Fruit fly (Drosophila melanogaster) whole organism, adult: ENCODE measurements around the gene obst-A.

Experiments
- CG12768 ChIP-seq: fragments of 200-800 bp; sonication (Bioruptor generic); optimal IDR thresholded peaks from 2 replicates; lab custom pipeline; 2017; ENCODE audit warnings: missing biosample characterization, missing genetic modification characterization, mild to moderate bottlenecking, moderate library complexity, missing genetic modification reagents
- CG14711 ChIP-seq: fragments of 200-800 bp; sonication (Bioruptor generic); optimal IDR thresholded peaks from 2 replicates; lab custom pipeline; 2018; ENCODE audit warnings: missing biosample characterization, mild to moderate bottlenecking, missing genetic modification characterization, moderate library complexity
- CG1620 ChIP-seq: fragments of 200-800 bp; sonication (Bioruptor generic); optimal IDR thresholded peaks from 2 replicates; lab custom pipeline; 2016; ENCODE audit warnings: missing biosample characterization, missing genetic modification characterization
- CG7045 ChIP-seq: fragments of 200-800 bp; sonication (Bioruptor generic); optimal IDR thresholded peaks from 2 replicates; lab custom pipeline; 2017; ENCODE audit warnings: missing biosample characterization, mild to moderate bottlenecking, missing genetic modification characterization
- Crg-1 ChIP-seq: fragments of 200-800 bp; sonication (Bioruptor generic); optimal IDR thresholded peaks from 2 replicates; lab custom pipeline; 2016; ENCODE audit warnings: missing biosample characterization, missing genetic modification characterization
- Hr96 ChIP-seq: fragments of 200-800 bp; sonication (Bioruptor generic); optimal IDR thresholded peaks from 2 replicates; lab custom pipeline; 2016; ENCODE audit warnings: missing biosample characterization, missing genetic modification characterization
- Mnt ChIP-seq: fragments of 200-800 bp; sonication (Bioruptor generic); optimal IDR thresholded peaks from 2 replicates; lab custom pipeline; 2016; ENCODE audit warnings: missing biosample characterization, mild to moderate bottlenecking, missing genetic modification characterization
- ovo ChIP-seq: fragments of 200-800 bp; sonication (Bioruptor generic); optimal IDR thresholded peaks from 2 replicates; lab custom pipeline; 2016; ENCODE audit warnings: missing biosample characterization, missing genetic modification characterization
- pad ChIP-seq: fragments of 200-800 bp; sonication (Bioruptor generic); optimal IDR thresholded peaks from 3 replicates; lab custom pipeline; 2017; ENCODE audit warnings: missing biosample characterization, missing genetic modification characterization, mild to moderate bottlenecking, moderate library complexity, missing genetic modification reagents

DNA sequence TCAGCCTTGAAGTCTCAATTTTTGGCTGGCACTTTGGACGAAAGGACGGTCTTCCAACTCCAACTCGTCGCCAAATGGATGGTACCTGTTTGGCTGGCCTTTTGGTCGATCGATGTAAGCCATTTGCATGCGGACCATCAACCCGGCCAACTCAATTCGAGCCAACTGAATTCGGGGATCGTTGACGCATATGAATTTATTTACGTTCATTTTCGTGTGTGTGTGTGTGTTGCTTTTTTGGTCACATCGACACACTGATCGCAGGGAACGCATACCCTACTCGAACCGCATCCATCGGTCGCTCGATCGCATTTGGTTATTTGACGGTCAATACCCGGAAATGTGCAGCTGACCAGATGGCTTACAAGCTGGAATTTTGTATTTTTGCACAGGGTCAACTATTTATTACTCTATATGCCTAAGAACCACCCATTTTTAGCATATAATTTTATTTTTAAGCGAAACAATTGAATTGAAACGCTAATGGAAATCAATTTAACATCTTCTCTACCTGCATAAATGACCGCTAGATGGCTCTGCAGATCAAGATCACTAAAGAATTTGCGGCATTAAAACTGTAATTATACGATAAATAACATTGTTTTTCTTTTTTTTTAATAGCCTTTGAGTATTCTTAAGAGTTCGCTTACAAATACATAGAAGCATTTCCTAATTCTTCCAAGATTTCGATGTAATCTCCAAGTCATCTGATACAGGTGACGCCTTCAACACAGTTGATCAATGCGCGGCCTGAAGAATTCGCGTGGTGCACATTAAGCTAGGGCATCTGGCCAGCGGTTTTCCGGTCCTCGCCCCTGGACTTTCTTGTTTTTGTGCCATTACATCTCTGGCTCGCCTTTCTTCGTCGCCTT is 683 bp upstream of the obst-A start:
- TF ChIP-seq pad (no peak), Hr96 (no peak), CG14711 (no peak), Mnt (GFP tag; lab: Kevin White, UChicago) (no peak), CG1620 (no peak), CG7045 (GFP tag; lab: Kevin White, UChicago) (no peak), ovo (GFP tag; lab: Kevin White, UChicago) (no peak), CG12768 (GFP tag; lab: Kevin White, UChicago) (no peak), Crg-1 (GFP tag; lab: Kevin White, UChicago) (no peak)
